Worm (Caenorhabditis elegans) whole organism, young adult: ENCODE data around the gene F35C5.1.

Source experiments
- B0336.3 ChIP-seq: fragments of 200-800 bp; sonication (Bioruptor generic); IDR thresholded peaks from 2 replicates; pipeline ENCODE4 v1.3.6; 2022; ENCODE audit warnings: missing genetic modification characterization, missing compliant biosample characterization
- F10E7.11 ChIP-seq: sonication (generic microtip); optimal IDR thresholded peaks from 2 replicates; lab custom pipeline; 2017; ENCODE audit warnings: mild to moderate bottlenecking, missing genetic modification characterization, moderate library complexity, missing compliant biosample characterization
- Y53F4B.3 ChIP-seq: fragments of 200-800 bp; sonication (Bioruptor generic); IDR thresholded peaks from 2 replicates; pipeline ENCODE4 v1.3.6; 2022; ENCODE audit warnings: missing genetic modification reagents, missing genetic modification characterization, missing compliant biosample characterization
- ama-1 ChIP-seq, 3 experiments: fragments of 150-350 bp in 1 of 3; sonication (generic microtip) in 2 of 3; optimal IDR thresholded peaks; 2 replicates each; lab custom pipeline; 2014 to 2018; ENCODE audit warnings: missing biosample characterization in 2 of 3, missing genetic modification characterization in 2 of 3, missing genetic modification reagents in 2 of 3
- ccch-3 ChIP-seq: fragments of 200-800 bp; sonication (Bioruptor generic); optimal IDR thresholded peaks from 2 replicates; lab custom pipeline; 2018; ENCODE audit warnings: mild to moderate bottlenecking, missing genetic modification characterization, missing compliant biosample characterization
- dpff-1 ChIP-seq: sonication (generic microtip); optimal IDR thresholded peaks from 2 replicates; lab custom pipeline; 2017; ENCODE audit warnings: mild to moderate bottlenecking, missing genetic modification characterization, missing compliant biosample characterization
- egl-18 ChIP-seq: fragments of 200-800 bp; sonication (Bioruptor generic); IDR thresholded peaks from 2 replicates; pipeline ENCODE4 v1.3.6; 2022; ENCODE audit warnings: missing genetic modification reagents, missing genetic modification characterization, missing compliant biosample characterization
- egrh-3 ChIP-seq: fragments of 200-800 bp; sonication (Bioruptor generic); IDR thresholded peaks from 2 replicates; pipeline ENCODE4 v1.3.6; 2022; ENCODE audit warnings: missing genetic modification reagents, missing genetic modification characterization, missing compliant biosample characterization
- ets-4 ChIP-seq: fragments of 200-800 bp; sonication (Bioruptor generic); optimal IDR thresholded peaks from 2 replicates; lab custom pipeline; 2018; ENCODE audit warnings: mild to moderate bottlenecking, missing genetic modification characterization, missing compliant biosample characterization
- fkh-3 ChIP-seq: sonication (generic microtip); optimal IDR thresholded peaks from 2 replicates; lab custom pipeline; 2016; ENCODE audit warnings: mild to moderate bottlenecking, missing genetic modification characterization, missing compliant biosample characterization
- hmg-20 ChIP-seq: fragments of 200-800 bp; sonication (Bioruptor generic); IDR thresholded peaks from 2 replicates; pipeline ENCODE4 v1.3.6; 2022; ENCODE audit warnings: missing genetic modification reagents, missing genetic modification characterization, missing compliant biosample characterization
- hsf-1 ChIP-seq: fragments of 200-800 bp; sonication (Bioruptor generic); IDR thresholded peaks from 2 replicates; pipeline ENCODE4 v1.3.6; 2022; ENCODE audit warnings: missing genetic modification reagents, missing genetic modification characterization, missing compliant biosample characterization
- lin-26 ChIP-seq: fragments of 200-800 bp; sonication (Bioruptor generic); IDR thresholded peaks from 2 replicates; pipeline ENCODE4 v1.3.6; 2022; ENCODE audit warnings: missing genetic modification reagents, missing genetic modification characterization, missing compliant biosample characterization
- lsl-1 ChIP-seq: fragments of 200-800 bp; sonication (Bioruptor generic); optimal IDR thresholded peaks from 2 replicates; lab custom pipeline; 2018; ENCODE audit warnings: mild to moderate bottlenecking, missing genetic modification characterization, moderate library complexity, missing compliant biosample characterization
- madf-10 ChIP-seq: sonication (generic microtip); optimal IDR thresholded peaks from 2 replicates; lab custom pipeline; 2016; ENCODE audit warnings: mild to moderate bottlenecking, missing genetic modification characterization, missing compliant biosample characterization
- madf-3 ChIP-seq: fragments of 200-800 bp; sonication (Bioruptor generic); IDR thresholded peaks from 2 replicates; pipeline ENCODE4 v1.3.6; 2022; ENCODE audit warnings: missing genetic modification reagents, missing genetic modification characterization, missing compliant biosample characterization
- mcd-1 ChIP-seq: fragments of 200-800 bp; sonication (Bioruptor generic); IDR thresholded peaks from 2 replicates; pipeline ENCODE4 v1.3.6; 2022; ENCODE audit warnings: missing genetic modification reagents, missing genetic modification characterization, missing compliant biosample characterization
- nhr-80 ChIP-seq: sonication (generic microtip); optimal IDR thresholded peaks from 2 replicates; lab custom pipeline; 2016; ENCODE audit warnings: missing genetic modification characterization, missing compliant biosample characterization
- rcor-1 ChIP-seq: fragments of 200-800 bp; sonication (Bioruptor generic); IDR thresholded peaks from 2 replicates; pipeline ENCODE4 v1.3.6; 2022; ENCODE audit warnings: missing genetic modification reagents, missing genetic modification characterization, missing compliant biosample characterization
- rpc-1 ChIP-seq, 2 experiments: fragments of 150-350 bp in 1 of 2; sonication (generic microtip) in 1 of 2; optimal IDR thresholded peaks; 2 replicates each; lab custom pipeline; 2014 to 2018; ENCODE audit warnings: missing biosample characterization in 1 of 2, missing genetic modification characterization in 1 of 2, missing genetic modification reagents in 1 of 2, missing genotype in 1 of 2
- snpc-1.1 ChIP-seq: sonication (generic microtip); optimal IDR thresholded peaks from 2 replicates; lab custom pipeline; 2017; ENCODE audit warnings: missing genetic modification characterization, mild to moderate bottlenecking, missing compliant biosample characterization, antibody characterized with exemption, moderate library complexity, missing genotype, missing genetic modification reagents; ENCODE audit not compliant: insufficient read depth
- snpc-4 ChIP-seq, 5 experiments: fragments of 150-350 bp in 1 of 5; sonication (generic microtip) in 4 of 5; optimal IDR thresholded peaks; 2 replicates each; lab custom pipeline; 2014 to 2018; ENCODE audit warnings: missing genetic modification characterization in 5 of 5, missing biosample characterization in 3 of 5, antibody characterized with exemption in 2 of 5, mild to moderate bottlenecking in 2 of 5, missing compliant biosample characterization in 2 of 5, missing genotype in 2 of 5, moderate library complexity in 2 of 5, missing genetic modification reagents in 1 of 5
- sptf-2 ChIP-seq: fragments of 200-800 bp; sonication (Bioruptor generic); optimal IDR thresholded peaks from 2 replicates; lab custom pipeline; 2018; ENCODE audit warnings: mild to moderate bottlenecking, missing genetic modification characterization, missing compliant biosample characterization
- tbx-9 ChIP-seq: sonication (generic microtip); optimal IDR thresholded peaks from 2 replicates; lab custom pipeline; 2016; ENCODE audit warnings: borderline replicate concordance, missing genetic modification characterization, inconsistent platforms, missing compliant biosample characterization
- tlf-1 ChIP-seq: fragments of 200-800 bp; sonication (Bioruptor generic); optimal IDR thresholded peaks from 2 replicates; lab custom pipeline; 2018; ENCODE audit warnings: mild to moderate bottlenecking, missing genetic modification characterization, missing compliant biosample characterization
- unc-62 ChIP-seq: fragments of 150-350 bp; optimal IDR thresholded peaks from 2 replicates; lab custom pipeline; 2014; ENCODE audit warnings: missing biosample characterization, missing genetic modification reagents, missing genetic modification characterization
- zfh-2 ChIP-seq: fragments of 200-800 bp; sonication (Bioruptor generic); conservative IDR thresholded peaks from 2 replicates; pipeline ENCODE4 v1.3.6; 2022; ENCODE audit warnings: missing genetic modification reagents, missing genetic modification characterization, missing compliant biosample characterization
- zim-3 ChIP-seq: sonication (generic microtip); optimal IDR thresholded peaks from 2 replicates; lab custom pipeline; 2017; ENCODE audit warnings: mild to moderate bottlenecking, missing genetic modification characterization, moderate library complexity, missing compliant biosample characterization
- ztf-28 ChIP-seq: fragments of 200-800 bp; sonication (Bioruptor generic); IDR thresholded peaks from 2 replicates; pipeline ENCODE4 v1.3.6; 2022; ENCODE audit warnings: missing genetic modification reagents, missing genetic modification characterization, missing compliant biosample characterization

F35C5.1 gene

DNA sequence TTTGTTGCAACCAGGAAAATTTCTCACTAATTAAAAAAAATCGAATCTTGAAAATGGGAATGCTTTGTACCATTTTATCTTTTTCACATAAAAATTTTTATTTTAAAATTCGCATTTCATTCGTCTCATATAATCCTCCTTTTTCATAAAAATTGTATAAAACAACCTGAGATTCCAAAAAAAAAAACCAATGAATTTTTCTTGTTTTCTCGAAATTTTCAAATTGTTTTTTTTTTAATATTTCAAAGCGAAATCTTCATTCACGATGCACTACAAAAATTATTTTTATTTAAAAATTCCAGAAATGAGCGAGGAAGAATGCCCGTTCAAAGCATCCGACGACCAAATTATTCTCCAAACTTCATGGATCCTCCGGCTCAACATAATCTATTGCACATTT, 4.4 kb downstream of the F35C5.1 start, which contains the start of gene sra-14:
Gene sra-14, plus strand, starts transcription at position 301 of the 400 bp plus-strand sequence.
- TF ChIP-seq sptf-2 = no peak
- TF ChIP-seq F10E7.11 (tag; lab: Kevin White, UChicago) = no peak
- no peak for TF ChIP-seq B0336.3 (GFP tag; lab: Robert Waterston, UW)

DNA sequence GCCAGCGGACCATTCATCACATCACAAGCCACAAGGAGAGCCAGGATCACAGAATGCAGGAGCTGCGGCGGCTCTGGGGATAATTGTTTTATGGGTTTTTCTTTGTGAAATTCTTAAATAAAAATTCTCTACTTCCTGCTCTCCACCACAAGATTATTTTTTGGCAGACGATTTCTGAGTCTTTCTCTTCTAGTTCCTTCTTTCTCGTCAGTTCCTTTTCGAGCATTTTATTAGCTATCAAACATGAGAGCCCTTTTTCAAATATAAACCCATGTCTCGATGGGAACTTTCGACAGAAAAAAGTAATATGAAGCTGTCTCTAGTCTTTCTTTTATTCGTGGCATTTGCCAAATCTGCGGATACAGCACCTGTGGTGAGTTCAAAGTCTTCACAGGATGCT, 7.9 kb downstream of the F35C5.1 start, which contains the start of gene F35C5.3:
Gene F35C5.3, plus strand, starts transcription at position 301 of the 400 bp plus-strand sequence.
- no peak for TF ChIP-seq madf-3
- no peak for TF ChIP-seq tbx-9
- TF ChIP-seq hmg-20 = no peak
- no peak for TF ChIP-seq Y53F4B.3 (GFP tag; lab: Robert Waterston, UW)
- TF ChIP-seq rpc-1 (optimal IDR thresholded peaks at IDR 0.05; lab: Kevin White, UChicago) = no peak
- TF ChIP-seq rpc-1 (tag; optimal IDR thresholded peaks at IDR 0.05; lab: Kevin White, UChicago) = no peak
- TF ChIP-seq ztf-28 (GFP tag; lab: Robert Waterston, UW) = no peak
- TF ChIP-seq hsf-1 (GFP tag; lab: Robert Waterston, UW) = no peak
- no peak for TF ChIP-seq nhr-80 (tag; lab: Kevin White, UChicago)
- TF ChIP-seq lin-26 (GFP tag; lab: Robert Waterston, UW) = no peak
- no peak for TF ChIP-seq mcd-1 (GFP tag; lab: Robert Waterston, UW)
- TF ChIP-seq zfh-2 (GFP tag; lab: Robert Waterston, UW) = no peak

DNA sequence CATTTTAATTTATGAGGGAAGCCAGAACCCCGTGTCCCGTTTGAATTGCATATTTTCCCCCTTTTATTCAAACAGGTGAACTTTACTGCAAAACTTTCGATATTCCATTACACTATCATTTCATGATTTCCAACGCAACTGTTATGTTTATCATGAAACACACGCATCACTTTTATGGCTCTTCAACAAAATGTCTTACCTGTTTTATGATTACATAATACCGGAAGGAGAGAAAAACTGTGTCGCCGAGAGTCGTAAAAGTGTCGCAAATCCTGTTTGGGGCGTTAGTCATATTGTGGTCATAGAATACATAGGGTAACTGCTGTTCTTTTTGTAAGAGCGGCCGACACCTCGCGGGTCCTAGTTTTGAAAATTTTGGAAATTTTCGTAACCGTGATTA, 11.8 kb downstream of the F35C5.1 start:
- TF ChIP-seq ama-1 (optimal IDR thresholded peaks at IDR 0.05; lab: Kevin White, UChicago) (no peak), ama-1 (GFP tag; optimal IDR thresholded peaks at IDR 0.05; lab: Kevin White, UChicago) (no peak), unc-62 (GFP tag; lab: Kevin White, UChicago) (peak; percentile 1), fkh-3 (tag; lab: Kevin White, UChicago) (no peak), hmg-20 (no peak), snpc-4 (GFP tag; optimal IDR thresholded peaks at IDR 0.05; lab: Kevin White, UChicago) (no peak), snpc-4 (tag; optimal IDR thresholded peaks at IDR 0.05; lab: Kevin White, UChicago) (peak in 1 of 4 experiments; percentile 36), zim-3 (tag; lab: Kevin White, UChicago) (no peak), nhr-80 (tag; lab: Kevin White, UChicago) (peak; percentile 39), mcd-1 (GFP tag; lab: Robert Waterston, UW) (no peak)

DNA sequence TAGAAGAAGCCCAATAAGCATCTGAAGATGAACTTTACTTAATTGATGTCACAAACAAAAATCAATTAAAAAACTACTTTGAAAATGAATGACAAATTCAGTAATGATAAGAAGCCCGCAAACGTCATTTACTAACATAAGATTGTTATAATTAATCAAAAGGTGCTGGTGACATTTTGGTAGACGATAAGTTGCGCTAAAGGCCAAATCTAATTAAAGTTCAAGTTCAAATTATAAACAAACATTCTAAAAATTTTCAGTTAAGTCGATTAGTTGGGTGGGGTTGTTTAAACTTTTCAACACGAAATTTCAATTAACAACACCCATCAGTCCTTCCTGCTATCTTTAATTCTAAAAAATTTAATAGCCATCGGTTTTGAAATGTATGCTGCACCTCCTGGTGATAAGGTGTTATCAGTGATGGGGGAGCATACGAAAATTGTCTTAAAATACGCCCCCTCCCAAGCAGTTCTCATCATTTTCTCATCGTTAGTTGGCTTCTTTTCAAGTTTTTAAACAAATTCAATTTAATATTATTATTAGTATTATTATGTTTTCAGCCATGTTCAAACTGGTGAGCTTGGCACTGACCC, 14.6 kb downstream of the F35C5.1 start, which contains the start of the genes clec-62 and clec-63:
Gene clec-62, minus strand, starts transcription at position 51 of the 593 bp plus-strand sequence.
Gene clec-63, plus strand, starts transcription at position 561 of the 593 bp plus-strand sequence.
- no peak for TF ChIP-seq madf-10 (tag; lab: Kevin White, UChicago)
- no peak for TF ChIP-seq egl-18 (GFP tag; lab: Robert Waterston, UW)
- peak; percentile 70 for TF ChIP-seq nhr-80 (tag; lab: Kevin White, UChicago)
- no peak for TF ChIP-seq egrh-3 (GFP tag; lab: Robert Waterston, UW)

DNA sequence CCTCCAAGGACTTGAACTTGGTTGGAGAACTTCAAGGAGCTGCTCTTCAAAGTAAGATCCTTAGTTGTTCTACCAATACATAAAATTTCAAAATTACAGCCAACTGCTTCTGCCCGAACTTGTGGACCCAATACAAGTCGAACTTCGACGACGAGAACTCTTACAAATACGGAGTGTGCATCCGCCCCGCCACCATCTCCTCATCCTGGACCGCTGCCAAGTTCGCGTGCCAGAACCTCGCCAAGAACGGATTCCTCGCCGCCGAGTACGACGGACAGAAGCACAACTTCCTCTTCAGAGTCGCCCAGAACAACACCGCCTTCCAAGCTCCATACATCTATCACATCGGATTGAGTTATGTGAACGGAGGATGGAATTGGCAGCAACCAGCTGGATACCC, 16.1 kb downstream of the F35C5.1 start:
- no peak for TF ChIP-seq nhr-80 (tag; lab: Kevin White, UChicago)
- TF ChIP-seq zfh-2 (GFP tag; lab: Robert Waterston, UW) = peak; percentile 51; the same call in 1 of the 2 replicates

DNA sequence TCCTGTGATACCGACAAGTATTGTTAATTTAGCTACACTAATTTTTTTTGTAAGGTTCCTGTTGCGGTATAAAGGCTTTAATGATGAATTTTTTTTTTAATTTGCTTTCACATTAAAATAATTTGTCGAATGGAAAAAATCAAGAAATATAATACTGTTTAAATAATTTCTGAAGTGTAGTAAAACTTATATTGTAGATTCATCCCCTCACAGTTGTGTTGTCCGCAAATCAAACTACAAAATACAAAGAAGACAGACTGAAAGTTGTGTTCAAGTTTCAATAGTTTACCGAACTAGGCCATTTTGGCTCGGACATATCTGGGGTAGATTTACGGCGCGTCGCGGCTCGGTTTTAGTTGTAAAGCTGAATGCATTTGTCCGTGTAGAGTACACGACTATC, 16.8 kb downstream of the F35C5.1 start:
- TF ChIP-seq lsl-1 (GFP tag; lab: Kevin White, UChicago) (no peak), rcor-1 (GFP tag; lab: Robert Waterston, UW) (no peak), snpc-1.1 (tag; lab: Kevin White, UChicago) (no peak), dpff-1 (tag; lab: Kevin White, UChicago) (no peak), tlf-1 (GFP tag; lab: Kevin White, UChicago) (no peak), ccch-3 (GFP tag; lab: Kevin White, UChicago) (no peak), ets-4 (GFP tag; lab: Kevin White, UChicago) (no peak)
